Worm (Caenorhabditis elegans): ENCODE results near the gene mbf-1.

Gene mbf-1

DNA sequence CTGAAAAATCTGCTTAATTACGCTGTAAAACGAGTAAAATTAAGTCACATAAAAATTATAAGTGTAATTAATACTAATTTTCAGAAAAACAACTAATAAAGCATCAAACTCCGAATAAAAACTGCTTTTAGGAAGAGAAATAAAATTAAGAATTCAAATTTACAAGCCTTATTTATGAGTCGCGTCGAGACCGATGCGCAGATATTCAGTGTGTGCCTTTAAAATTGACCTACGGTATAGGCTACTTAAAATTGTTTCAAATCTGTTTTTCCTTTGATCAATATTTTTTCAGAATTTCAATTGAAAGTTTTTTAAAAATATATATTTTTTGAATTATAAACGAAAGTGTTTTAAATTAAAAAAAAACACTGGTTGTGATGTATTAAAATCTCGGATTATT, 18.0 kb upstream of the mbf-1 start, which contains the start of gene sms-1:
sms-1 (minus strand) TSS at position 6 of the 400 bp plus-strand sequence.
- TF ChIP-seq M03D4.4 (tag; optimal IDR thresholded peaks at IDR 0.05) (no peak), lin-13 (tag; optimal IDR thresholded peaks at IDR 0.05) (no peak)

ce11 chrIV:11494924-11495323, 14.8 kb upstream of the mbf-1 start:
- TF ChIP-seq ces-1 (GFP tag; optimal IDR thresholded peaks at IDR 0.05) (peak; percentile 47), unc-39 (tag; optimal IDR thresholded peaks at IDR 0.05) (no peak)

DNA sequence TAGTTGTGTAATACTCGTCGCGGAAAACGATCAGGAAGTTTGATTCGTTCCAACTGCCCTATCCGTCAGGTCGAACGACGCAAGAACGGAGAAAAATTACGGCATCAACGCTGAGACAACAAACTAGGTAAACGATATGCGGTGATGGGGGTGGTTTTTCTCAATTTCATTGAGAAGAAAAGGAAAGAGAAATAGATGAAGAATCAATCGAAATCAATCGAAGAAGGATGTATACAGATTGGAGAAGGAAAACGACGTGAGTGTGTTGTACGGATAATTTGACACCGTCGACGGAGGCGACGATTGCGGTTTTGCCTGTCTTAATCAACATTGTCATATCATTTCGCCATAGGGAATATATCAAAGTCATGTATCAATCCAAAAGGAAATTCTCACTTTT, 13.7 kb upstream of the mbf-1 start:
- TF ChIP-seq pha-4 (tag; optimal IDR thresholded peaks at IDR 0.05) (no peak), nhr-76 (tag; optimal IDR thresholded peaks at IDR 0.05) (no peak), M03D4.4 (tag; optimal IDR thresholded peaks at IDR 0.05) (no peak), unc-120 (tag; optimal IDR thresholded peaks at IDR 0.05; ENCODE audit: poor library complexity, severe bottlenecking) (no peak), nhr-12 (tag; optimal IDR thresholded peaks at IDR 0.05) (no peak), hlh-1 (tag; optimal IDR thresholded peaks at IDR 0.05) (no peak), ces-1 (GFP tag; optimal IDR thresholded peaks at IDR 0.05) (no peak), zip-8 (tag; optimal IDR thresholded peaks at IDR 0.05) (no peak), mep-1 (tag; optimal IDR thresholded peaks at IDR 0.05) (no peak), ztf-11 (tag; optimal IDR thresholded peaks at IDR 0.05) (no peak), bed-3 (GFP tag; optimal IDR thresholded peaks at IDR 0.05) (no peak), blmp-1 (tag; optimal IDR thresholded peaks at IDR 0.05) (no peak), mab-5 (tag; optimal IDR thresholded peaks at IDR 0.05) (no peak), ham-2 (GFP tag; optimal IDR thresholded peaks at IDR 0.05) (no peak), nhr-2 (tag; optimal IDR thresholded peaks at IDR 0.05) (no peak), nhr-237 (tag; optimal IDR thresholded peaks at IDR 0.05) (no peak), lsy-2 (tag; optimal IDR thresholded peaks at IDR 0.05) (no peak), ceh-43 (GFP tag; optimal IDR thresholded peaks at IDR 0.05) (no peak), lin-32 (GFP tag; optimal IDR thresholded peaks at IDR 0.05) (no peak), flh-1 (GFP tag; optimal IDR thresholded peaks at IDR 0.05) (no peak)

DNA sequence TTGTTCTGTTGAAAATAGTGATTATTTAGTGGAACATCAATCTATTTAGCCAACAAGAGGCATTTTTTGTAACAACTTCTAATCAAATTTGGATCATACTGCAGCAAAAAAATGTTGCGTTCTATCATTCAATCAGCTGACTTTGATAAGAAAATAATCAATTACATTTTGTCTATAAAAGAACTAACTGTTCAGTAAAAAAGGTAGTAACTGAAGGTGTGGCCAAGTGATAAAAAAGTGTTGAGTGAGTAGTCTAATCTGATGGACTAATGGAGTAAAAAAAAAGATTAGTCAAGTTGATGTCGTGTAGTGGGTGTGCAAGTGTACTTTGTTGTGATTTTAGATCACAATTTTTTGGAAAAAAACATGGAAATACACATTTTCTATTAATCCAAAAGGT, 12.2 kb upstream of the mbf-1 start:
- no peak for TF ChIP-seq drap-1 (GFP tag; optimal IDR thresholded peaks at IDR 0.05)
- TF ChIP-seq unc-62 (GFP tag; optimal IDR thresholded peaks at IDR 0.05) = no peak
- TF ChIP-seq lin-13 (tag; optimal IDR thresholded peaks at IDR 0.05) = no peak

DNA sequence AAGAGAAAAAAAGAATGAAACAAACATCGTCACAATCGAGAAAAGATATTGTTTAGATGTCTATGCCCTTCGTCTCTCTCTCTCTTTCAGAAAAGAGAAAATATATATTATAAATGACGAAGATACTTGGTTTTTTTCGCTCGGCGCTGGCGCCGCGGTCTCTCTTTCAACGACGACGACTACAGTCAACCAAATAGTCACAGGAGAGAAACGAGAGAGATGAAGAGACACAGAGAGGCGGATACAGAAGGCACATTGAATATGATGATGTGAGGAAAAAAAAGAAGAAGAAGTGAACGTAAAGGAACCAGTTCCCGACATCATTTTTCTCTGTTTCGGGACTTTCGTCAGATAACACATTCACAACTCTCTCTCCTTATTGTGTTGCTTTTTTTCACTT, 11.3 kb upstream of the mbf-1 start:
- TF ChIP-seq ztf-11 (tag; optimal IDR thresholded peaks at IDR 0.05) = no peak
- TF ChIP-seq elt-1 (tag; optimal IDR thresholded peaks at IDR 0.05; ENCODE audit: borderline replicate concordance, insufficient read depth) = no peak
- TF ChIP-seq lin-32 (GFP tag; optimal IDR thresholded peaks at IDR 0.05) = no peak
- TF ChIP-seq M03D4.4 (tag; optimal IDR thresholded peaks at IDR 0.05) = no peak
- no peak for TF ChIP-seq unc-39 (tag; optimal IDR thresholded peaks at IDR 0.05)
- no peak for TF ChIP-seq pha-4 (tag; optimal IDR thresholded peaks at IDR 0.05)
- no peak for TF ChIP-seq nhr-237 (tag; optimal IDR thresholded peaks at IDR 0.05)
- TF ChIP-seq elt-3 (tag; optimal IDR thresholded peaks at IDR 0.05) = no peak

- TF ChIP-seq nhr-237 (tag; optimal IDR thresholded peaks at IDR 0.05) (no peak), sptf-1 (tag; optimal IDR thresholded peaks at IDR 0.05) (no peak), tbx-8 (GFP tag; optimal IDR thresholded peaks at IDR 0.05) (no peak), blmp-1 (tag; optimal IDR thresholded peaks at IDR 0.05) (no peak), lin-13 (tag; optimal IDR thresholded peaks at IDR 0.05) (no peak), nhr-12 (tag; optimal IDR thresholded peaks at IDR 0.05) (no peak), elt-3 (tag; optimal IDR thresholded peaks at IDR 0.05) (no peak), bed-3 (GFP tag; optimal IDR thresholded peaks at IDR 0.05) (no peak), lsy-2 (tag; optimal IDR thresholded peaks at IDR 0.05) (no peak), flh-1 (GFP tag; optimal IDR thresholded peaks at IDR 0.05) (no peak), lin-32 (GFP tag; optimal IDR thresholded peaks at IDR 0.05) (no peak), zip-8 (tag; optimal IDR thresholded peaks at IDR 0.05) (no peak), drap-1 (GFP tag; optimal IDR thresholded peaks at IDR 0.05) (no peak), ceh-39 (tag; optimal IDR thresholded peaks at IDR 0.05) (no peak), elt-1 (tag; optimal IDR thresholded peaks at IDR 0.05; ENCODE audit: borderline replicate concordance, insufficient read depth) (no peak), hlh-1 (tag; optimal IDR thresholded peaks at IDR 0.05) (peak; percentile 47), nhr-28 (tag; optimal IDR thresholded peaks at IDR 0.05) (no peak), ceh-43 (GFP tag; optimal IDR thresholded peaks at IDR 0.05) (no peak), unc-62 (GFP tag; optimal IDR thresholded peaks at IDR 0.05) (peak; percentile 66), unc-120 (tag; optimal IDR thresholded peaks at IDR 0.05; ENCODE audit: poor library complexity, severe bottlenecking) (peak; percentile 72), unc-39 (tag; optimal IDR thresholded peaks at IDR 0.05) (no peak), mep-1 (tag; optimal IDR thresholded peaks at IDR 0.05) (no peak), ceh-83 (GFP tag; optimal IDR thresholded peaks at IDR 0.05) (no peak), cnd-1 (tag; optimal IDR thresholded peaks at IDR 0.05) (no peak), ham-2 (GFP tag; optimal IDR thresholded peaks at IDR 0.05) (no peak)
Observed at ce11 chrIV:11489610-11490339, 9.6 kb upstream of the mbf-1 start.
